Fruit fly (Drosophila melanogaster) whole organism, wandering third instar larva: ENCODE results near the gene CG15020.

ENCODE experiments used
- Abd-B ChIP-seq: fragments of >200 bp; optimal IDR thresholded peaks from 2 replicates; lab custom pipeline; 2017; ENCODE audit warnings: missing biosample characterization, missing genetic modification characterization
- CG32264 ChIP-seq: fragments of 200-800 bp; sonication (Bioruptor generic); optimal IDR thresholded peaks from 2 replicates; lab custom pipeline; 2016; ENCODE audit warnings: missing biosample characterization, missing genetic modification characterization
- CG9705 ChIP-seq: fragments of 200-800 bp; sonication (Bioruptor generic); optimal IDR thresholded peaks from 2 replicates; lab custom pipeline; 2018; ENCODE audit warnings: missing biosample characterization, mild to moderate bottlenecking, missing genetic modification characterization
- CrebA ChIP-seq: fragments of 200-800 bp; sonication (Bioruptor generic); optimal IDR thresholded peaks from 2 replicates; lab custom pipeline; 2016; ENCODE audit warnings: missing biosample characterization, mild to moderate bottlenecking, missing genetic modification characterization, borderline replicate concordance
- Dfd ChIP-seq: fragments of >200 bp; optimal IDR thresholded peaks from 2 replicates; lab custom pipeline; 2017; ENCODE audit warnings: missing biosample characterization, missing genetic modification characterization
- Dif ChIP-seq: fragments of 200-275, 200-300 bp; sonication (Bioruptor generic); optimal IDR thresholded peaks from 2 replicates; lab custom pipeline; 2018; ENCODE audit warnings: missing biosample characterization, missing genetic modification characterization; ENCODE audit not compliant: partially characterized antibody
- HLH106 ChIP-seq: fragments of 200-800 bp; optimal IDR thresholded peaks from 3 replicates; lab custom pipeline; 2019; ENCODE audit warnings: missing biosample characterization, mild to moderate bottlenecking, missing genetic modification characterization, moderate library complexity
- Hnf4 ChIP-seq: fragments of 200-800 bp; sonication (Bioruptor generic); optimal IDR thresholded peaks from 2 replicates; lab custom pipeline; 2016; ENCODE audit warnings: missing biosample characterization, mild to moderate bottlenecking, missing genetic modification characterization
- Hr83 ChIP-seq: fragments of 200-300 bp; sonication (Bioruptor generic); optimal IDR thresholded peaks from 2 replicates; lab custom pipeline; 2016; ENCODE audit warnings: missing biosample characterization, mild to moderate bottlenecking, missing genetic modification characterization, moderate library complexity; ENCODE audit not compliant: poor library complexity, severe bottlenecking
- Jra ChIP-seq: sonication (Bioruptor generic); optimal IDR thresholded peaks from 2 replicates; lab custom pipeline; 2016; ENCODE audit warnings: missing biosample characterization, missing genetic modification characterization
- Mio ChIP-seq: sonication (Bioruptor generic); optimal IDR thresholded peaks from 2 replicates; lab custom pipeline; 2016; ENCODE audit warnings: missing biosample characterization, missing genetic modification characterization
- N ChIP-seq: fragments of >200 bp; optimal IDR thresholded peaks from 2 replicates; lab custom pipeline; 2018; ENCODE audit warnings: missing biosample characterization, missing external identifiers, missing genetic modification characterization
- OdsH ChIP-seq: fragments of 200-800 bp; sonication (Bioruptor generic); optimal IDR thresholded peaks from 2 replicates; lab custom pipeline; 2016; ENCODE audit warnings: missing biosample characterization, mild to moderate bottlenecking, missing genetic modification characterization
- Sp1 ChIP-seq: fragments of 200-800 bp; sonication (Bioruptor generic); optimal IDR thresholded peaks from 3 replicates; lab custom pipeline; 2019; ENCODE audit warnings: missing biosample characterization, mild to moderate bottlenecking, missing genetic modification characterization, moderate library complexity
- Vsx2 ChIP-seq: fragments of 200-300, 225-300 bp; sonication (Bioruptor generic); optimal IDR thresholded peaks from 2 replicates; lab custom pipeline; 2018; ENCODE audit warnings: missing biosample characterization, missing genetic modification characterization; ENCODE audit not compliant: partially characterized antibody
- br ChIP-seq: fragments of 200-800 bp; sonication (Bioruptor generic); optimal IDR thresholded peaks from 2 replicates; lab custom pipeline; 2016; ENCODE audit warnings: missing biosample characterization, missing genetic modification characterization
- brk ChIP-seq: fragments of 200-800 bp; sonication (Bioruptor generic); optimal IDR thresholded peaks from 2 replicates; lab custom pipeline; 2016; ENCODE audit warnings: missing biosample characterization, mild to moderate bottlenecking, missing genetic modification characterization
- dl ChIP-seq, 2 experiments: fragments of 175-275, 200-275 bp in 1 of 2; fragments of 200-275 bp in 1 of 2; sonication (Bioruptor generic); optimal IDR thresholded peaks; lab custom pipeline; 2018; ENCODE audit warnings: mild to moderate bottlenecking in 2 of 2, missing biosample characterization in 2 of 2, missing genetic modification characterization in 2 of 2, moderate library complexity in 2 of 2; ENCODE audit not compliant: partially characterized antibody in 2 of 2, insufficient read depth in 1 of 2
- dmrt93B ChIP-seq: fragments of 200-800 bp; sonication (Bioruptor generic); optimal IDR thresholded peaks from 2 replicates; lab custom pipeline; 2018; ENCODE audit warnings: missing biosample characterization, mild to moderate bottlenecking, missing genetic modification characterization
- dsf ChIP-seq: sonication (Bioruptor generic); optimal IDR thresholded peaks from 2 replicates; lab custom pipeline; 2016; ENCODE audit warnings: missing biosample characterization, missing genetic modification characterization, borderline replicate concordance
- ey ChIP-seq: fragments of 200-800 bp; sonication (Bioruptor generic); optimal IDR thresholded peaks from 2 replicates; lab custom pipeline; 2016; ENCODE audit warnings: missing biosample characterization, missing genetic modification characterization
- foxo ChIP-seq, 2 experiments: fragments of 200-800 bp; sonication (Bioruptor generic); optimal IDR thresholded peaks; 2 replicates in 1 of 2; 3 replicates in 1 of 2; lab custom pipeline; 2016 to 2017; ENCODE audit warnings: missing biosample characterization in 2 of 2, missing genetic modification characterization in 2 of 2
- fru ChIP-seq: fragments of 200-800 bp; sonication (Bioruptor generic); optimal IDR thresholded peaks from 3 replicates; lab custom pipeline; 2016; ENCODE audit warnings: missing biosample characterization, mild to moderate bottlenecking, missing genetic modification characterization
- h ChIP-seq: fragments of 200-800 bp; sonication (Bioruptor generic); optimal IDR thresholded peaks from 3 replicates; lab custom pipeline; 2016; ENCODE audit warnings: missing biosample characterization, mild to moderate bottlenecking, missing genetic modification characterization
- pan ChIP-seq: fragments of >200 bp; optimal IDR thresholded peaks from 2 replicates; lab custom pipeline; 2017
- psq ChIP-seq: fragments of 200-800 bp; sonication (Bioruptor generic); optimal IDR thresholded peaks from 3 replicates; lab custom pipeline; 2017; ENCODE audit warnings: missing biosample characterization, mild to moderate bottlenecking, missing genetic modification characterization, moderate library complexity
- rgr ChIP-seq: fragments of 200-800 bp; sonication (Bioruptor generic); optimal IDR thresholded peaks from 3 replicates; lab custom pipeline; 2016; ENCODE audit warnings: missing biosample characterization, mild to moderate bottlenecking, missing genetic modification characterization
- sage ChIP-seq: fragments of 200-800 bp; sonication (Bioruptor generic); optimal IDR thresholded peaks from 2 replicates; lab custom pipeline; 2016; ENCODE audit warnings: missing biosample characterization, mild to moderate bottlenecking, missing genetic modification characterization
- sv ChIP-seq: fragments of 200-800 bp; sonication (Bioruptor generic); optimal IDR thresholded peaks from 3 replicates; lab custom pipeline; 2016; ENCODE audit warnings: missing biosample characterization, missing genetic modification characterization
- tai ChIP-seq: sonication (Bioruptor generic); optimal IDR thresholded peaks from 2 replicates; lab custom pipeline; 2016; ENCODE audit warnings: missing biosample characterization, missing genetic modification characterization
- usp ChIP-seq: fragments of >200 bp; optimal IDR thresholded peaks from 2 replicates; lab custom pipeline; 2017; ENCODE audit warnings: missing biosample characterization, missing genetic modification characterization
- woc ChIP-seq: sonication (Bioruptor generic); optimal IDR thresholded peaks from 2 replicates; lab custom pipeline; 2016; ENCODE audit warnings: missing biosample characterization, mild to moderate bottlenecking, missing genetic modification characterization

Gene CG15020

DNA sequence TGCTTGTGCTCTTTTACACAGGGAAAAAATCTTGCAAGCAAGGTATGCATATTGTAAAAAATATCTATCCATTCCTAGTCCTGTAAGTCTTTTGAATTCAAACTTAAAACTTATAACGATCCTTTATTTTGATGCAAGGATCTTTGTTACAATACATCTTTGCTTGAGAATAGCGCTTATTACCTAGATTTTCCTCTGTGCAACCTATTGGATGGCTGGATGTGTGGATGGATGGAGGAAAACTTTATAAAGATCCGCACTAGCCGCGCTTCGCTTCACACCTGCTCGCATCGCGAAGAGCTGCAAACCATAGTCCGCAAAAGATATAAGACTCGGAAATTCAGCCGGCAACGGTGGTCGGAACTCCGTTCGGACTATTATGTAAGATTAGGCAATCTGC, at the start of gene CG15020:
CG15020 (plus strand) TSS at position 301 of the 400 bp plus-strand sequence.
- TF ChIP-seq Sp1 (no peak), psq (GFP tag; lab: Kevin White, UChicago) (no peak), OdsH (GFP tag; lab: Kevin White, UChicago) (no peak), CrebA (no peak)

DNA sequence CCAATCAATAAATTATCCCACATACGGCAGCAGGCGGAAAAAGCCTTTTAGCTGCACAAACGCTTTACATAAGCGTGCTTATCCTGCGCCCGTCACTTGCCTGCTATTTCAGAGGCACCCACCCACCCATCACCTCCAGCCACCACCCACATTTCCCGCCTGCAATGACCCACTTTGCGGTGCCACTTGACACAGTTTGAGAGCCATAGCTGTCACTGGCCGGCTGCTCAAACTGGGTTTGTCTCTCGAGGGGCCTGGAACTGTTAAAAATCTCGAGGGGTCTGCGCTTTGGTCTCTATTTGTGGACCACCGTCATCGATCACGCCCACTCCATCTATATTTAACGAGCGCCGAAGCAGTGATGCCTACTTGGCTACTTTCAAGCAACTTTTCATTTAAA, 49.5 kb upstream of the CG15020 start:
- no peak for TF ChIP-seq fru (GFP tag; lab: Kevin White, UChicago)
- no peak for TF ChIP-seq rgr (GFP tag; lab: Kevin White, UChicago)
- TF ChIP-seq Jra, result no peak
- TF ChIP-seq Hr83, result no peak
- no peak for TF ChIP-seq sv
- TF ChIP-seq Sp1, result no peak
- no peak for TF ChIP-seq Vsx2 (GFP tag; lab: Kevin White, UChicago)
- TF ChIP-seq br (GFP tag; lab: Kevin White, UChicago), result no peak
- TF ChIP-seq ey (GFP tag; lab: Kevin White, UChicago), result no peak
- no peak for TF ChIP-seq dsf (GFP tag; lab: Kevin White, UChicago)
- no peak for TF ChIP-seq h

DNA sequence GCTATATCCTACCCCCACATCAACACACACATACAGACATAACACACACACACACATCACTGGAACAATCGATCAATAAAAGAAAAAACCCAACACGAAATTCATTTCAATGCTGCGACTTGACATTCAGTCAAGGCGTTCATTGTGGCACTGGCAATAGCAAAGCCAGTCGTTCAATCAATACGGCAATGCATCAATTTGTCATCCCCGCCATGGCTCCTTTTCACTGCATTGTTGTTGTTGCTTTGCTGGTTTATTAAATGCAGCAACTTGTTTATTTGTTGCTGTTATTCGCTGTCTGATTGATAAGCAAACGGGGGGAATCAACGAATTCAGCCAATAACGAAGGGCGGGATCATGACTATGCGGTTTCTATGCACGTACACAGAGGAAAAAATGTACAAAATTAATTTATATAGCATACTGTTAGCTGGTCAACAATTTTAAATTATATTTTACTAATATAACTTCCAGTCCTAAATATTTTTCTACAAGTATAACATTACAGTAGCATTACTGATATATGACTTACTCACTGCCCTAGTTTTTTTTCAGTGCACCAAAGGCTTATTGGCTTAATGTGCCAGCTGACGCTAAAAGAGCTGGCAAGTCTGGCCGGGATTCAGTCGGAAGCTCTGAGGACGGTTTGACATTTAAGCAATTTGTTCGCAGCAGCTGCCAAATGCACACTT, 45.6 kb upstream of the CG15020 start:
- TF ChIP-seq sage (no peak), h (no peak), rgr (GFP tag; lab: Kevin White, UChicago) (no peak), fru (GFP tag; lab: Kevin White, UChicago) (no peak), pan (no peak), Dfd (GFP tag; lab: Kevin White, UChicago) (no peak), br (GFP tag; lab: Kevin White, UChicago) (no peak), woc (GFP tag; lab: Kevin White, UChicago) (no peak), Hr83 (no peak), tai (no peak), CG32264 (GFP tag; lab: Kevin White, UChicago) (no peak)

DNA sequence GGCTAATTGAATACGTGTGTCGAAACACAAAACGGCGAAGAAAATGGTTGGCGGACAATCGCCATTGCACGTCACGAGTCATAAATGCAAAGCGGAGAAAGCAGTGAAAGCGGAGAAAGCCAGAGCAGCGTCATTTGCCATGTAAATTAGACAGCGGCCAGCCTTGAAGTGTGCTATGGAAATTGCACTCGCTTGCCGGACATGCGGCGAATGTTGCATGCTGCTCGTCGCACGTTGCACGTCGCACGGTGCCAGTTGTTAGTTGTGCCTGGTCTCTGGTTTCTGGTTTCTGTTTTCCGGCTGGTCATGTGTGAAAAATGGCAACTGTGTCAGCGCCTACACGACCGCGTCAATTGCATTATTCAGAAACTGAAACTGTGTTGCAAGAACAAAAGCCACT, 44.0 kb upstream of the CG15020 start:
- TF ChIP-seq HLH106 (tag; lab: Kevin White, UChicago) (no peak), CG9705 (GFP tag; lab: Kevin White, UChicago) (no peak), psq (GFP tag; lab: Kevin White, UChicago) (no peak), usp (GFP tag; lab: Kevin White, UChicago) (no peak), Dif (no peak), dl (GFP tag; optimal IDR thresholded peaks at IDR 0.05; lab: Kevin White, UChicago; ENCODE audit: insufficient read depth in 1 of 2, partially characterized antibody in 2 of 2) (no peak), N (GFP tag; lab: Kevin White, UChicago) (no peak), tai (no peak), Mio (GFP tag; lab: Kevin White, UChicago) (no peak), brk (no peak), Abd-B (no peak), Hnf4 (GFP tag; lab: Kevin White, UChicago) (no peak), h (no peak)

DNA sequence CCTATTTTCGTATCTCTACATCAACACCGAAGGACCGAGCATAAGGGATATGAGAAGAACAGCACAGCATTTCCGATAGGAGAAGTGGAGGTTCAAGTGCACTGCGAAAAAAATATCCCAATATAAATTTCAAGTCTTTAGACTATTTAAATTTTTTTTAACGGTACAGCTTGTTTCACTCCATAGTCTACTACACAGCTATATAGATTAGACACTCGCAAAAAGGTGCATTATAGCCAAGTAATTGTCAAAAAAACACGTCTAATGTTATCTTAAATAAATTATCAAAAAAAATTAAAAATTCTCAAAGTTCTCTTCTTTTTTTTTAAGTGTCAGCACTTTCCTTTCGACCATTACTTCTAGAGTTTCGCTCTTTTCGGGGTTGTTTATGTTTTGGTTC, 42.6 kb upstream of the CG15020 start:
- TF ChIP-seq sv (peak; percentile 24), ey (GFP tag; lab: Kevin White, UChicago) (peak; percentile 47), fru (GFP tag; lab: Kevin White, UChicago) (peak; percentile 42), h (peak; percentile 62), CrebA (no peak), pan (no peak), HLH106 (tag; lab: Kevin White, UChicago) (peak; percentile 45), rgr (GFP tag; lab: Kevin White, UChicago) (peak; percentile 42), foxo (GFP tag; optimal IDR thresholded peaks at IDR 0.05; lab: Kevin White, UChicago) (peak in 1 of 2 experiments; percentile 42), CG32264 (GFP tag; lab: Kevin White, UChicago) (no peak), psq (GFP tag; lab: Kevin White, UChicago) (peak; percentile 71), Mio (GFP tag; lab: Kevin White, UChicago) (no peak), OdsH (GFP tag; lab: Kevin White, UChicago) (peak; percentile 31), br (GFP tag; lab: Kevin White, UChicago) (peak; percentile 9), dmrt93B (GFP tag; lab: Kevin White, UChicago) (peak; percentile 11)
- TF ChIP-seq, all 38 proteins: peak for 11
